Worm (Caenorhabditis elegans) whole organism, L4/young adult: ENCODE data around the gene T27A10.5.
A peak's percentile ranks its signal among the peaks of the same experiment; 100 is the strongest.

ENCODE experiments used
- W03F9.2 ChIP-seq: fragments of 150-350 bp; optimal IDR thresholded peaks from 2 replicates; lab custom pipeline; 2014; ENCODE audit warnings: missing biosample characterization, missing genetic modification characterization
- dao-5 ChIP-seq: sonication (generic microtip); optimal IDR thresholded peaks from 2 replicates; lab custom pipeline; 2016; ENCODE audit warnings: missing genotype, missing genetic modification characterization, moderate library complexity, missing compliant biosample characterization
- him-1 ChIP-seq: sonication (generic microtip); optimal IDR thresholded peaks from 2 replicates; lab custom pipeline; 2016; ENCODE audit warnings: missing genotype, missing genetic modification reagents, missing genetic modification characterization, missing compliant biosample characterization

Gene T27A10.5

ce11 chrX:3590510-3590909, 17.1 kb upstream of the T27A10.5 start:
- TF ChIP-seq dao-5 (tag; lab: Kevin White, UChicago) = no peak
- no peak for TF ChIP-seq him-1 (tag; lab: Kevin White, UChicago)
- TF ChIP-seq W03F9.2 (tag; lab: Kevin White, UChicago) = no peak

- TF ChIP-seq him-1 (tag; lab: Kevin White, UChicago) (no peak), W03F9.2 (tag; lab: Kevin White, UChicago) (no peak), dao-5 (tag; lab: Kevin White, UChicago) (no peak)
Measured at ce11 chrX:3585625-3586024, 12.2 kb upstream of the T27A10.5 start, which contains the start of gene T27A10.2. Gene T27A10.2, plus strand, starts transcription at chrX:3585957.

ce11 chrX:3584481-3584880, 11.1 kb upstream of the T27A10.5 start:
- TF ChIP-seq him-1 (tag; lab: Kevin White, UChicago) (no peak), dao-5 (tag; lab: Kevin White, UChicago) (no peak), W03F9.2 (tag; lab: Kevin White, UChicago) (no peak)

- TF ChIP-seq W03F9.2 (tag; lab: Kevin White, UChicago) = no peak
- no peak for TF ChIP-seq dao-5 (tag; lab: Kevin White, UChicago)
- TF ChIP-seq him-1 (tag; lab: Kevin White, UChicago) = no peak
Measured at ce11 chrX:3583436-3583835, 10.1 kb upstream of the T27A10.5 start.

ce11 chrX:3581813-3582212, 8.4 kb upstream of the T27A10.5 start:
- TF ChIP-seq dao-5 (tag; lab: Kevin White, UChicago) = no peak
- no peak for TF ChIP-seq him-1 (tag; lab: Kevin White, UChicago)
- TF ChIP-seq W03F9.2 (tag; lab: Kevin White, UChicago) = no peak

ce11 chrX:3576239-3576638, 2.9 kb upstream of the T27A10.5 start, which contains the start of gene ckc-1:
Gene ckc-1, plus strand, starts transcription at chrX:3576606.
- TF ChIP-seq dao-5 (tag; lab: Kevin White, UChicago) (no peak), W03F9.2 (tag; lab: Kevin White, UChicago) (peak; percentile 6), him-1 (tag; lab: Kevin White, UChicago) (no peak)

ce11 chrX:3572490-3572889, 892 bp downstream of the T27A10.5 start, which contains the start of gene vit-3:
Gene vit-3, minus strand, starts transcription at chrX:3572549.
- TF ChIP-seq W03F9.2 (tag; lab: Kevin White, UChicago) = no peak
- no peak for TF ChIP-seq him-1 (tag; lab: Kevin White, UChicago)
- no peak for TF ChIP-seq dao-5 (tag; lab: Kevin White, UChicago)

- TF ChIP-seq W03F9.2 (tag; lab: Kevin White, UChicago) = no peak
- no peak for TF ChIP-seq him-1 (tag; lab: Kevin White, UChicago)
- no peak for TF ChIP-seq dao-5 (tag; lab: Kevin White, UChicago)
Measured at ce11 chrX:3566856-3567255, 6.5 kb downstream of the T27A10.5 start.

- TF ChIP-seq W03F9.2 (tag; lab: Kevin White, UChicago) (no peak), him-1 (tag; lab: Kevin White, UChicago) (no peak), dao-5 (tag; lab: Kevin White, UChicago) (no peak)
Measured at ce11 chrX:3563903-3564302, 9.5 kb downstream of the T27A10.5 start, which contains the start of gene vit-4. Gene vit-4, minus strand, starts transcription at chrX:3563965.

ce11 chrX:3555930-3556329, 17.5 kb downstream of the T27A10.5 start:
- no peak for TF ChIP-seq dao-5 (tag; lab: Kevin White, UChicago)

ce11 chrX:3554117-3554516, 19.3 kb downstream of the T27A10.5 start:
- no peak for TF ChIP-seq him-1 (tag; lab: Kevin White, UChicago)
- TF ChIP-seq dao-5 (tag; lab: Kevin White, UChicago) = no peak
- TF ChIP-seq W03F9.2 (tag; lab: Kevin White, UChicago) = no peak

ce11 chrX:3553687-3554086, 19.7 kb downstream of the T27A10.5 start:
- no peak for TF ChIP-seq dao-5 (tag; lab: Kevin White, UChicago)

- no peak for TF ChIP-seq W03F9.2 (tag; lab: Kevin White, UChicago)
- TF ChIP-seq dao-5 (tag; lab: Kevin White, UChicago) = no peak
- TF ChIP-seq him-1 (tag; lab: Kevin White, UChicago) = no peak
Measured at ce11 chrX:3552948-3553347, 20.4 kb downstream of the T27A10.5 start.

- TF ChIP-seq him-1 (tag; lab: Kevin White, UChicago) = no peak
- no peak for TF ChIP-seq W03F9.2 (tag; lab: Kevin White, UChicago)
- TF ChIP-seq dao-5 (tag; lab: Kevin White, UChicago) = no peak
Measured at ce11 chrX:3551173-3551572, 22.2 kb downstream of the T27A10.5 start.

- TF ChIP-seq W03F9.2 (tag; lab: Kevin White, UChicago) (no peak), him-1 (tag; lab: Kevin White, UChicago) (no peak), dao-5 (tag; lab: Kevin White, UChicago) (no peak)
Measured at ce11 chrX:3548716-3549115, 24.7 kb downstream of the T27A10.5 start.
